Fruit fly (Drosophila melanogaster) whole organism, embryonic: ENCODE results near the gene CG10317.
A peak's percentile ranks its signal among the peaks of the same experiment; 100 is the strongest.

Experiments used
- Atf6 ChIP-seq: fragments of 200-800 bp; sonication (Bioruptor generic); IDR thresholded peaks from 2 replicates; pipeline ENCODE4 v1.3.6; 2022; ENCODE audit warnings: missing biosample characterization, missing genetic modification characterization
- BEAF-32 ChIP-seq: fragments of 200-800 bp; sonication (Bioruptor generic); optimal IDR thresholded peaks from 3 replicates; lab custom pipeline; 2017; ENCODE audit warnings: missing biosample characterization, missing genetic modification characterization, mild to moderate bottlenecking, moderate library complexity, missing genetic modification reagents
- Blimp-1 ChIP-seq: fragments of 200-800 bp; sonication (Bioruptor generic); optimal IDR thresholded peaks from 3 replicates; lab custom pipeline; 2018; ENCODE audit warnings: missing biosample characterization, missing genetic modification characterization, mild to moderate bottlenecking, moderate library complexity, missing genetic modification reagents
- CG1024 ChIP-seq: fragments of 200-800 bp; sonication (Bioruptor generic); IDR thresholded peaks from 2 replicates; pipeline ENCODE4 v1.3.6; 2022; ENCODE audit warnings: missing biosample characterization, missing genetic modification characterization
- CG12299 ChIP-seq: fragments of 200-800 bp; sonication (Bioruptor generic); optimal IDR thresholded peaks from 2 replicates; lab custom pipeline; 2018; ENCODE audit warnings: missing biosample characterization, mild to moderate bottlenecking, missing genetic modification characterization
- CG12769 ChIP-seq: fragments of 200-800 bp; sonication (Bioruptor generic); optimal IDR thresholded peaks from 2 replicates; lab custom pipeline; 2019; ENCODE audit warnings: missing biosample characterization, mild to moderate bottlenecking, missing genetic modification characterization, moderate library complexity
- CG15479 ChIP-seq: fragments of 200-800 bp; sonication (Bioruptor generic); optimal IDR thresholded peaks from 3 replicates; lab custom pipeline; 2019; ENCODE audit warnings: missing biosample characterization, mild to moderate bottlenecking, missing genetic modification characterization, moderate library complexity
- CG15514 ChIP-seq: fragments of 200-800 bp; sonication (Bioruptor generic); optimal IDR thresholded peaks from 3 replicates; lab custom pipeline; 2017; ENCODE audit warnings: missing biosample characterization, missing genetic modification characterization, mild to moderate bottlenecking, moderate library complexity, missing genetic modification reagents
- CG17186 ChIP-seq: fragments of 200-800 bp; sonication (Bioruptor generic); optimal IDR thresholded peaks from 3 replicates; lab custom pipeline; 2017; ENCODE audit warnings: missing biosample characterization, missing genetic modification reagents, missing genetic modification characterization
- CG18476 ChIP-seq: fragments of 200-800 bp; sonication (Bioruptor generic); optimal IDR thresholded peaks from 2 replicates; lab custom pipeline; 2016; ENCODE audit warnings: missing biosample characterization, mild to moderate bottlenecking, missing genetic modification characterization
- CG2116 ChIP-seq: fragments of 200-800 bp; sonication (Bioruptor generic); optimal IDR thresholded peaks from 3 replicates; lab custom pipeline; 2018; ENCODE audit warnings: missing biosample characterization, mild to moderate bottlenecking, missing genetic modification characterization
- CG2120 ChIP-seq: fragments of 200-800 bp; sonication (Bioruptor generic); optimal IDR thresholded peaks from 3 replicates; lab custom pipeline; 2016; ENCODE audit warnings: missing biosample characterization, missing genetic modification characterization
- CG2199 ChIP-seq: fragments of 200-800 bp; sonication (Bioruptor generic); IDR thresholded peaks from 3 replicates; pipeline ENCODE4 v1.3.6; 2022; ENCODE audit warnings: missing biosample characterization, missing genetic modification characterization
- CG31224 ChIP-seq: fragments of 200-800 bp; sonication (Bioruptor generic); IDR thresholded peaks from 2 replicates; pipeline ENCODE4 v1.3.6; 2022; ENCODE audit warnings: missing biosample characterization, missing genetic modification characterization
- CG32767 ChIP-seq: fragments of 200-800 bp; sonication (Bioruptor generic); IDR thresholded peaks from 2 replicates; pipeline ENCODE4 v1.3.6; 2022; ENCODE audit warnings: missing biosample characterization, missing genetic modification characterization
- CG3995 ChIP-seq: fragments of 200-800 bp; sonication (Bioruptor generic); optimal IDR thresholded peaks from 3 replicates; lab custom pipeline; 2016; ENCODE audit warnings: missing biosample characterization, missing genetic modification characterization
- CG7987 ChIP-seq: fragments of 200-800 bp; sonication (Bioruptor generic); optimal IDR thresholded peaks from 2 replicates; lab custom pipeline; 2018; ENCODE audit warnings: missing biosample characterization, mild to moderate bottlenecking, missing genetic modification characterization, moderate library complexity
- Dip3 ChIP-seq: fragments of 200-800 bp; sonication (Bioruptor generic); optimal IDR thresholded peaks from 3 replicates; lab custom pipeline; 2016; ENCODE audit warnings: missing biosample characterization, missing genetic modification characterization
- HHEX ChIP-seq: fragments of 200-800 bp; sonication (Bioruptor generic); optimal IDR thresholded peaks from 3 replicates; lab custom pipeline; 2017; ENCODE audit warnings: missing biosample characterization, mild to moderate bottlenecking, missing genetic modification characterization, missing genetic modification reagents
- Hand ChIP-seq: fragments of 200-800 bp; sonication (Bioruptor generic); optimal IDR thresholded peaks from 2 replicates; lab custom pipeline; 2017; ENCODE audit warnings: mild to moderate bottlenecking, missing biosample characterization, missing genetic modification reagents, missing genetic modification characterization
- Hr3 ChIP-seq: fragments of 200-800 bp; sonication (Bioruptor generic); optimal IDR thresholded peaks from 3 replicates; lab custom pipeline; 2016; ENCODE audit warnings: missing biosample characterization, missing genetic modification characterization
- Lpt ChIP-seq: fragments of >200 bp; optimal IDR thresholded peaks from 2 replicates; lab custom pipeline; 2018; ENCODE audit warnings: missing biosample characterization, missing genetic modification characterization
- Med ChIP-seq: fragments of 200-800 bp; sonication (Bioruptor generic); peaks from one replicate; lab custom pipeline; 2016; ENCODE audit warnings: missing biosample characterization, missing genetic modification characterization, mild to moderate bottlenecking, inconsistent platforms, moderate library complexity
- NC2β ChIP-seq: fragments of 200-800 bp; sonication (Bioruptor generic); optimal IDR thresholded peaks from 2 replicates; lab custom pipeline; 2016; ENCODE audit warnings: missing biosample characterization, missing genetic modification characterization
- Taf1 ChIP-seq: fragments of 200-800 bp; sonication (Bioruptor generic); IDR thresholded peaks from 2 replicates; pipeline ENCODE4 v1.3.6; 2022; ENCODE audit warnings: missing biosample characterization, missing genetic modification characterization
- Vsx1 ChIP-seq: fragments of 200-800 bp; sonication (Bioruptor generic); optimal IDR thresholded peaks from 2 replicates; lab custom pipeline; 2017; ENCODE audit warnings: missing biosample characterization, mild to moderate bottlenecking, missing genetic modification characterization, missing genetic modification reagents
- abd-A ChIP-seq: fragments of 200-800 bp; sonication (Bioruptor generic); optimal IDR thresholded peaks from 3 replicates; lab custom pipeline; 2019; ENCODE audit warnings: missing biosample characterization, mild to moderate bottlenecking, missing genetic modification characterization, moderate library complexity
- ash1 ChIP-seq: fragments of 200-800 bp; sonication (Bioruptor generic); optimal IDR thresholded peaks from 2 replicates; lab custom pipeline; 2018; ENCODE audit warnings: missing biosample characterization, mild to moderate bottlenecking, missing genetic modification characterization
- chinmo ChIP-seq: fragments of 200-800 bp; sonication (Bioruptor generic); IDR thresholded peaks from 4 replicates; pipeline ENCODE4 v1.3.6; 2022; ENCODE audit warnings: missing biosample characterization, missing genetic modification characterization; ENCODE audit not compliant: partially characterized antibody
- cwo ChIP-seq: fragments of 200-800 bp; sonication (Bioruptor generic); optimal IDR thresholded peaks from 3 replicates; lab custom pipeline; 2017; ENCODE audit warnings: missing biosample characterization, missing genetic modification characterization, mild to moderate bottlenecking, moderate library complexity, missing genetic modification reagents
- esg ChIP-seq: fragments of 200-800 bp; sonication (Bioruptor generic); conservative IDR thresholded peaks from 2 replicates; pipeline ENCODE4 v1.3.6; 2022; ENCODE audit warnings: missing biosample characterization, missing genetic modification characterization
- gfzf ChIP-seq: fragments of 200-800 bp; sonication (Bioruptor generic); optimal IDR thresholded peaks from 2 replicates; lab custom pipeline; 2016; ENCODE audit warnings: missing biosample characterization, mild to moderate bottlenecking, missing genetic modification characterization, moderate library complexity
- grn ChIP-seq: fragments of 200-800 bp; sonication (Bioruptor generic); optimal IDR thresholded peaks from 3 replicates; lab custom pipeline; 2017; ENCODE audit warnings: missing biosample characterization, missing genetic modification characterization
- hth ChIP-seq: fragments of >200 bp; optimal IDR thresholded peaks from 2 replicates; lab custom pipeline; 2017; ENCODE audit warnings: inconsistent platforms
- kay ChIP-seq: fragments of 200-800 bp; sonication (Bioruptor generic); optimal IDR thresholded peaks from 2 replicates; lab custom pipeline; 2016; ENCODE audit warnings: missing biosample characterization, missing genetic modification characterization
- kni ChIP-seq: fragments of 200-800 bp; sonication (Bioruptor generic); optimal IDR thresholded peaks from 3 replicates; lab custom pipeline; 2017; ENCODE audit warnings: mild to moderate bottlenecking, missing biosample characterization, missing genetic modification reagents, missing genetic modification characterization
- oc ChIP-seq: fragments of 200-800 bp; sonication (Bioruptor generic); optimal IDR thresholded peaks from 2 replicates; lab custom pipeline; 2018; ENCODE audit warnings: missing biosample characterization, mild to moderate bottlenecking, missing genetic modification characterization, moderate library complexity
- run ChIP-seq: fragments of 200-800 bp; sonication (Bioruptor generic); optimal IDR thresholded peaks from 3 replicates; lab custom pipeline; 2018; ENCODE audit warnings: missing biosample characterization, mild to moderate bottlenecking, missing genetic modification characterization
- scrt ChIP-seq: fragments of 200-800 bp; sonication (Bioruptor generic); optimal IDR thresholded peaks from 2 replicates; lab custom pipeline; 2018; ENCODE audit warnings: missing biosample characterization, mild to moderate bottlenecking, missing genetic modification characterization, moderate library complexity
- sens ChIP-seq: fragments of 200-800 bp; sonication (Bioruptor generic); peaks from one replicate; lab custom pipeline; 2016; ENCODE audit warnings: missing biosample characterization, missing genetic modification characterization
- shn ChIP-seq: fragments of 200-800 bp; sonication (Bioruptor generic); optimal IDR thresholded peaks from 3 replicates; lab custom pipeline; 2016; ENCODE audit warnings: missing biosample characterization, missing genetic modification characterization
- slp2 ChIP-seq: fragments of 200-800 bp; sonication (Bioruptor generic); optimal IDR thresholded peaks from 2 replicates; lab custom pipeline; 2016; ENCODE audit warnings: missing biosample characterization, missing genetic modification characterization
- sob ChIP-seq: fragments of 200-800 bp; sonication (Bioruptor generic); IDR thresholded peaks from 2 replicates; pipeline ENCODE4 v1.3.6; 2022; ENCODE audit warnings: missing biosample characterization, missing genetic modification characterization
- tx ChIP-seq: fragments of 200-800 bp; sonication (Bioruptor generic); optimal IDR thresholded peaks from 2 replicates; lab custom pipeline; 2016; ENCODE audit warnings: missing biosample characterization, missing genetic modification characterization
- vvl ChIP-seq: fragments of 200-800 bp; sonication (Bioruptor generic); IDR thresholded peaks from 2 replicates; pipeline ENCODE4 v1.3.6; 2022; ENCODE audit warnings: missing biosample characterization, missing genetic modification characterization
- z ChIP-seq: fragments of 200-800 bp; sonication (Bioruptor generic); IDR thresholded peaks from 3 replicates; pipeline ENCODE4 v1.3.6; 2022; ENCODE audit warnings: missing biosample characterization, missing genetic modification characterization
- zen2 ChIP-seq: fragments of 200-800 bp; sonication (Bioruptor generic); IDR thresholded peaks from 3 replicates; pipeline ENCODE4 v1.3.6; 2022; ENCODE audit warnings: missing biosample characterization, missing genetic modification characterization; ENCODE audit not compliant: partially characterized antibody

CG10317 gene

dm6 chr3R:16356863-16357215 is 13.5 kb downstream of the CG10317 start, which contains the start of gene CG10311 (continued):
- 0 out of 2 replicates have a peak, but pooled peaks have one; percentile 32 for TF ChIP-seq sob
- 0 out of 2 replicates have a peak, but pooled peaks have one; percentile 18 for TF ChIP-seq Atf6
- no peak for TF ChIP-seq CG2120 (GFP tag; lab: Kevin White, UChicago)
- no peak for TF ChIP-seq CG1024 (GFP tag; lab: Robert Waterston, UW)

dm6 chr3R:16356215-16356862 is 14.0 kb downstream of the CG10317 start:
- TF ChIP-seq CG2199 (GFP tag; lab: Robert Waterston, UW) (0 out of 3 replicates have a peak, but pooled peaks have one; percentile 22), CG31224 (peak; percentile 95; the same call in 1 of the 2 replicates), CG12769 (tag; lab: Kevin White, UChicago) (peak; percentile 62), sens (GFP tag; lab: Kevin White, UChicago) (peak; percentile 17), CG7987 (GFP tag; lab: Kevin White, UChicago) (no peak), vvl (GFP tag; lab: Robert Waterston, UW) (peak; percentile 92), z (GFP tag; lab: Robert Waterston, UW) (0 out of 3 replicates have a peak, but pooled peaks have one; percentile 37), kni (GFP tag; lab: Kevin White, UChicago) (peak; percentile 9), shn (no peak), grn (GFP tag; lab: Kevin White, UChicago) (peak; percentile 11), abd-A (tag; lab: Kevin White, UChicago) (peak; percentile 66), chinmo (GFP tag; lab: Robert Waterston, UW) (0 out of 4 replicates have a peak, but pooled peaks have one; percentile 51), run (peak; percentile 46), Med (GFP tag; lab: Kevin White, UChicago) (peak; percentile 35), kay (GFP tag; lab: Kevin White, UChicago) (no peak), gfzf (GFP tag; lab: Kevin White, UChicago) (no peak), oc (tag; lab: Kevin White, UChicago) (peak; percentile 24), Blimp-1 (peak; percentile 45), esg (GFP tag; lab: Robert Waterston, UW) (no peak), Vsx1 (GFP tag; lab: Kevin White, UChicago) (peak; percentile 32)

- peak; percentile 30 for TF ChIP-seq CG15514
- TF ChIP-seq HHEX (GFP tag; lab: Kevin White, UChicago): no peak
- no peak for TF ChIP-seq CG15479
- TF ChIP-seq ash1 (GFP tag; lab: Kevin White, UChicago): peak; percentile 5
- TF ChIP-seq cwo (GFP tag; lab: Kevin White, UChicago): peak; percentile 62
- peak; percentile 37 for TF ChIP-seq Dip3 (GFP tag; lab: Kevin White, UChicago)
- peak; percentile 36 for TF ChIP-seq tx
- no peak for TF ChIP-seq BEAF-32
- no peak for TF ChIP-seq Lpt
- no peak for TF ChIP-seq CG17186 (GFP tag; lab: Kevin White, UChicago)
- TF ChIP-seq slp2: no peak
- TF ChIP-seq NC2β: no peak
- TF ChIP-seq CG12299 (tag; lab: Kevin White, UChicago): no peak
- TF ChIP-seq CG18476: no peak
- TF ChIP-seq CG32767 (GFP tag; lab: Robert Waterston, UW): no peak
- TF ChIP-seq scrt (GFP tag; lab: Kevin White, UChicago): no peak
- TF ChIP-seq CG3995 (GFP tag; lab: Kevin White, UChicago): no peak
- TF ChIP-seq hth (lab: Kevin White, UChicago): no peak
- TF ChIP-seq Hr3 (GFP tag; lab: Kevin White, UChicago): no peak
- TF ChIP-seq zen2: no peak
- TF ChIP-seq CG2116 (GFP tag; lab: Kevin White, UChicago): no peak
- peak; percentile 67 for TF ChIP-seq Taf1 (GFP tag; lab: Robert Waterston, UW)
- TF ChIP-seq Hand (GFP tag; lab: Kevin White, UChicago): peak; percentile 47
Measured at dm6 chr3R:16355393-16355943, 14.9 kb downstream of the CG10317 start.
